Fruit fly (Drosophila melanogaster): Measurements from ENCODE around the gene CG13460.

CG13460 gene

dm6 chr3L:15103988-15104848 lies 42.7 kb upstream of the CG13460 start (continued):
- no peak for TF ChIP-seq Xbp1 (GFP tag; optimal IDR thresholded peaks at IDR 0.05)
- TF ChIP-seq CG13123 (GFP tag; optimal IDR thresholded peaks at IDR 0.05): no peak
- peak; percentile 8 for TF ChIP-seq lbe (GFP tag; optimal IDR thresholded peaks at IDR 0.05)
- TF ChIP-seq bsh (GFP tag; optimal IDR thresholded peaks at IDR 0.05): peak in 1 of 2 experiments; percentile 28
- no peak for TF ChIP-seq Blimp-1 (GFP tag; optimal IDR thresholded peaks at IDR 0.05)
- no peak for TF ChIP-seq NC2β (GFP tag; optimal IDR thresholded peaks at IDR 0.05)
- TF ChIP-seq CG30431 (GFP tag; optimal IDR thresholded peaks at IDR 0.05): no peak
- no peak for TF ChIP-seq Dek (tag; optimal IDR thresholded peaks at IDR 0.05)
- no peak for TF ChIP-seq ara (GFP tag; IDR thresholded peaks at IDR 0.05)
- no peak for TF ChIP-seq CG7839 (tag; optimal IDR thresholded peaks at IDR 0.05)
- TF ChIP-seq abd-A (tag; optimal IDR thresholded peaks at IDR 0.05): peak; percentile 88
- no peak for TF ChIP-seq sug (tag; optimal IDR thresholded peaks at IDR 0.05)
- no peak for TF ChIP-seq CG18619 (GFP tag; optimal IDR thresholded peaks at IDR 0.05)
- TF ChIP-seq CG10959 (GFP tag; IDR thresholded peaks at IDR 0.05): no peak
- no peak for TF ChIP-seq wor (GFP tag; IDR thresholded peaks at IDR 0.05)
- no peak for TF ChIP-seq CG14441 (GFP tag; IDR thresholded peaks at IDR 0.05)
- no peak for TF ChIP-seq CG15073 (GFP tag; optimal IDR thresholded peaks at IDR 0.05)
- TF ChIP-seq cas (GFP tag; IDR thresholded peaks at IDR 0.05): no peak
- no peak for TF ChIP-seq Atf-2 (GFP tag; optimal IDR thresholded peaks at IDR 0.05)
- no peak for TF ChIP-seq insv (GFP tag; optimal IDR thresholded peaks at IDR 0.05)
- no peak for TF ChIP-seq CG14710 (tag; optimal IDR thresholded peaks at IDR 0.05)
- peak; percentile 41; the same call in 1 of the 3 replicates for TF ChIP-seq z (GFP tag; IDR thresholded peaks at IDR 0.05)
- no peak for TF ChIP-seq CG7357 (GFP tag; IDR thresholded peaks at IDR 0.05)
- no peak for TF ChIP-seq CrebB (tag; optimal IDR thresholded peaks at IDR 0.05)
- TF ChIP-seq pb (GFP tag; optimal IDR thresholded peaks at IDR 0.05): no peak
- no peak for TF ChIP-seq Hr3 (GFP tag; optimal IDR thresholded peaks at IDR 0.05)
- no peak for TF ChIP-seq fd64A (GFP tag; optimal IDR thresholded peaks at IDR 0.05)
- no peak for TF ChIP-seq CG7372 (GFP tag; IDR thresholded peaks at IDR 0.05)
- no peak for TF ChIP-seq ab (GFP tag; optimal IDR thresholded peaks at IDR 0.05)
- TF ChIP-seq D19B (GFP tag; optimal IDR thresholded peaks at IDR 0.05): no peak
- TF ChIP-seq CG3163 (GFP tag; optimal IDR thresholded peaks at IDR 0.05): peak; percentile 48
- no peak for TF ChIP-seq dm (GFP tag; optimal IDR thresholded peaks at IDR 0.05)
- no peak for TF ChIP-seq H15 (GFP tag; IDR thresholded peaks at IDR 0.05)
- no peak for TF ChIP-seq CG3995 (GFP tag; optimal IDR thresholded peaks at IDR 0.05)
- peak; percentile 43; the same call in 1 of the 3 replicates for TF ChIP-seq ci (GFP tag; IDR thresholded peaks at IDR 0.05)
- no peak for TF ChIP-seq chn (GFP tag; optimal IDR thresholded peaks at IDR 0.05)
- TF ChIP-seq gfzf (GFP tag; optimal IDR thresholded peaks at IDR 0.05): no peak
- peak; percentile 80; the same call in 1 of the 2 replicates for TF ChIP-seq Adf1 (GFP tag; IDR thresholded peaks at IDR 0.05)
- TF ChIP-seq CG6272 (GFP tag; IDR thresholded peaks at IDR 0.05): no peak
- TF ChIP-seq CG4854 (GFP tag; optimal IDR thresholded peaks at IDR 0.05): no peak
- TF ChIP-seq pan (optimal IDR thresholded peaks at IDR 0.05): no peak
- TF ChIP-seq pan (GFP tag; optimal IDR thresholded peaks at IDR 0.05 in 1 of 2, IDR thresholded peaks at IDR 0.05 in 1 of 2): no peak
- no peak for TF ChIP-seq vnd (GFP tag; IDR thresholded peaks at IDR 0.05; ENCODE audit: partially characterized antibody)
- TF ChIP-seq kni (GFP tag; optimal IDR thresholded peaks at IDR 0.05): peak; percentile 45
- no peak for TF ChIP-seq jumu (GFP tag; optimal IDR thresholded peaks at IDR 0.05)
- no peak for TF ChIP-seq sima (GFP tag; optimal IDR thresholded peaks at IDR 0.05)
- TF ChIP-seq nerfin-1 (tag; optimal IDR thresholded peaks at IDR 0.05): no peak
- no peak for TF ChIP-seq C15 (GFP tag; IDR thresholded peaks at IDR 0.05)
- no peak for TF ChIP-seq Meics (GFP tag; optimal IDR thresholded peaks at IDR 0.05)
- peak; percentile 12 for TF ChIP-seq Hey (tag; optimal IDR thresholded peaks at IDR 0.05)
